Worm (Caenorhabditis elegans): ENCODE measurements around the gene grk-2.

The grk-2 gene

ce11 chrIII:657241-657640 is 18.7 kb upstream of the grk-2 start:
- TF ChIP-seq cey-2 (tag; optimal IDR thresholded peaks at IDR 0.05; ENCODE audit: borderline replicate concordance, insufficient read depth) (no peak), nhr-25 (tag; optimal IDR thresholded peaks at IDR 0.05; ENCODE audit: borderline replicate concordance, insufficient read depth) (peak; percentile 23), aha-1 (tag) (peak; percentile 1), unc-62 (GFP tag; optimal IDR thresholded peaks at IDR 0.05 in 1 of 2) (peak in 1 of 2 experiments; percentile 76), unc-62 (tag; optimal IDR thresholded peaks at IDR 0.05) (no peak)

- peak; percentile 50 for TF ChIP-seq nhr-28 (tag; optimal IDR thresholded peaks at IDR 0.05)
- TF ChIP-seq Y48G9A.11 (GFP tag; IDR thresholded peaks at IDR 0.05): no peak
These were observed 17.6 kb upstream of the grk-2 start, which contains the start of gene C09F5.1 for ce11 chrIII:658357-658756. Gene C09F5.1, plus strand, starts transcription at chrIII:658709.

- TF ChIP-seq T26A8.4 (GFP tag; IDR thresholded peaks at IDR 0.05): no peak
- TF ChIP-seq daf-19 (GFP tag; conservative IDR thresholded peaks at IDR 0.05): no peak
- TF ChIP-seq F44E2.7 (GFP tag; IDR thresholded peaks at IDR 0.05): no peak
- TF ChIP-seq vab-7 (GFP tag; IDR thresholded peaks at IDR 0.05): 0 out of 2 replicates have a peak, but pooled peaks have one; percentile 20
- TF ChIP-seq unc-62 (GFP tag; optimal IDR thresholded peaks at IDR 0.05 in 1 of 2): no peak
- TF ChIP-seq unc-62 (tag; optimal IDR thresholded peaks at IDR 0.05): no peak
- peak; percentile 66 for TF ChIP-seq aha-1 (tag)
- TF ChIP-seq set-16 (GFP tag; IDR thresholded peaks at IDR 0.05): 0 out of 2 replicates have a peak, but pooled peaks have one; percentile 21
These were observed 10.7 kb upstream of the grk-2 start, which contains the start of gene C09F5.3 for ce11 chrIII:665173-665757. Gene C09F5.3, minus strand, starts transcription at chrIII:665266.

ce11 chrIII:668303-668893 is 7.5 kb upstream of the grk-2 start, which contains the start of gene W02B3.3:
Gene W02B3.3, minus strand, starts transcription at chrIII:668433.
- TF ChIP-seq hmg-1.1 (GFP tag; IDR thresholded peaks at IDR 0.05) (peak; percentile 78), egl-43 (GFP tag; IDR thresholded peaks at IDR 0.05) (peak; percentile 57; the same call in 1 of the 2 replicates), hif-1 (tag; optimal IDR thresholded peaks at IDR 0.05) (peak in 1 of 2 experiments; percentile 44), aha-1 (tag) (peak; percentile 97), set-16 (GFP tag; IDR thresholded peaks at IDR 0.05) (peak; percentile 59), dmd-8 (GFP tag; IDR thresholded peaks at IDR 0.05) (no peak), unc-39 (tag; optimal IDR thresholded peaks at IDR 0.05) (no peak), unc-62 (GFP tag; optimal IDR thresholded peaks at IDR 0.05 in 1 of 2) (peak in 1 of 2 experiments; percentile 94), unc-62 (tag; optimal IDR thresholded peaks at IDR 0.05) (no peak), ctbp-1 (GFP tag; IDR thresholded peaks at IDR 0.05) (peak; percentile 84), rbr-2 (tag; optimal IDR thresholded peaks at IDR 0.05) (peak; percentile 78), hlh-30 (tag; optimal IDR thresholded peaks at IDR 0.05; ENCODE audit: insufficient read depth) (peak; percentile 74), mep-1 (tag; optimal IDR thresholded peaks at IDR 0.05) (peak; percentile 79), tag-97 (GFP tag; IDR thresholded peaks at IDR 0.05) (no peak), hlh-11 (tag; optimal IDR thresholded peaks at IDR 0.05) (peak; percentile 31), mdl-1 (tag; optimal IDR thresholded peaks at IDR 0.05) (peak; percentile 10 to 66), mes-2 (tag; optimal IDR thresholded peaks at IDR 0.05; ENCODE audit: poor library complexity, severe bottlenecking) (peak; percentile 62), fkh-10 (GFP tag; optimal IDR thresholded peaks at IDR 0.05) (peak; percentile 84), F37D6.2 (tag; optimal IDR thresholded peaks at IDR 0.05) (peak; percentile 47), pha-4 (GFP tag; IDR thresholded peaks at IDR 0.05) (0 out of 2 replicates have a peak, but pooled peaks have one; percentile 27), pha-4 (tag; optimal IDR thresholded peaks at IDR 0.05) (no peak), dmd-9 (GFP tag; IDR thresholded peaks at IDR 0.05) (no peak), mxl-3 (GFP tag; optimal IDR thresholded peaks at IDR 0.05) (peak; percentile 0), lsy-2 (tag; optimal IDR thresholded peaks at IDR 0.05) (peak; percentile 34 to 73), nhr-76 (tag; optimal IDR thresholded peaks at IDR 0.05) (no peak), nhr-11 (tag; optimal IDR thresholded peaks at IDR 0.05) (peak; percentile 23), snpc-1.2 (GFP tag; IDR thresholded peaks at IDR 0.05) (no peak), dmd-6 (GFP tag; IDR thresholded peaks at IDR 0.05) (peak; percentile 26; the same call in 1 of the 2 replicates)
